Fruit fly (Drosophila melanogaster): ENCODE measurements around the gene ndl.
A peak's percentile ranks its signal among the peaks of the same experiment; 100 is the strongest.

The ndl gene

DNA sequence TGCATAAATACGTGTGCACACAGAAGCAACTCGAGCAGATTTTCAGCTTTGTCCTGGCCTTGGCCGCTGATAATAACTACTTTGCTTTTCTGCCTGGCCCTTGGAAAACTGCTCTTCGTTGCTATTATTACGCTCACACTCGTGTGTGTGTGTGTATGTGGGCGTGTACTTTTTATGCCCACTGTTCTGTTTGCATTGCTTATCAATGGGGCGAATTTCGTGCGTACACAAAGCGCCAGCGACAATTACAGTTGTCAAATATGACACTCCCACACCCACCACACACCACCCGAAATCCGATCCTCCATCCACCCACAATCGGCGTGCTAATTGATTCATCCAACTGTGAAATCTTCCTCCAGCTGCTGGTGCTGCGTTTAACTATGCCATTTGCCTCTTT lies 9.5 kb upstream of the ndl start (continued):
- TF ChIP-seq Six4 (GFP tag; optimal IDR thresholded peaks at IDR 0.05) (no peak), Ada2b (GFP tag; IDR thresholded peaks at IDR 0.05) (peak; percentile 37; the same call in 1 of the 2 replicates), CG15011 (GFP tag; optimal IDR thresholded peaks at IDR 0.05) (peak; percentile 9), Atf-2 (GFP tag; optimal IDR thresholded peaks at IDR 0.05) (no peak), CG6272 (GFP tag; IDR thresholded peaks at IDR 0.05) (no peak), Atf6 (GFP tag; IDR thresholded peaks at IDR 0.05) (peak; percentile 50), hkb (optimal IDR thresholded peaks at IDR 0.05) (no peak), hkb (GFP tag; IDR thresholded peaks at IDR 0.05) (peak; percentile 60), Asciz (GFP tag; optimal IDR thresholded peaks at IDR 0.05) (no peak), CG15073 (GFP tag; optimal IDR thresholded peaks at IDR 0.05) (no peak), Nf-YC (tag; optimal IDR thresholded peaks at IDR 0.05) (no peak), CG2875 (GFP tag; optimal IDR thresholded peaks at IDR 0.05) (peak; percentile 15), eyg (GFP tag; optimal IDR thresholded peaks at IDR 0.05) (no peak), CG30403 (GFP tag; optimal IDR thresholded peaks at IDR 0.05) (no peak), Dad (GFP tag; optimal IDR thresholded peaks at IDR 0.05) (no peak), ERR (GFP tag; optimal IDR thresholded peaks at IDR 0.05) (no peak), seq (GFP tag; IDR thresholded peaks at IDR 0.05) (peak; percentile 37; the same call in 1 of the 2 replicates), MBD-R2 (GFP tag; IDR thresholded peaks at IDR 0.05) (peak; percentile 19; the same call in 1 of the 2 replicates), Hmx (GFP tag; optimal IDR thresholded peaks at IDR 0.05) (no peak), zfh1 (GFP tag; IDR thresholded peaks at IDR 0.05) (peak; percentile 43; the same call in 1 of the 3 replicates), mam (GFP tag; optimal IDR thresholded peaks at IDR 0.05) (no peak), CG13424 (tag; optimal IDR thresholded peaks at IDR 0.05) (no peak), CG4820 (GFP tag; optimal IDR thresholded peaks at IDR 0.05) (no peak), usp (GFP tag; optimal IDR thresholded peaks at IDR 0.05) (no peak), tap (tag; optimal IDR thresholded peaks at IDR 0.05) (no peak), otp (GFP tag; IDR thresholded peaks at IDR 0.05) (peak; percentile 52; the same call in 1 of the 3 replicates), CG9797 (GFP tag; optimal IDR thresholded peaks at IDR 0.05) (no peak), psq (GFP tag; optimal IDR thresholded peaks at IDR 0.05) (no peak), CG1233 (GFP tag; optimal IDR thresholded peaks at IDR 0.05) (peak; percentile 17), insv (GFP tag; optimal IDR thresholded peaks at IDR 0.05) (no peak), Mad (GFP tag; optimal IDR thresholded peaks at IDR 0.05) (no peak), CG12219 (GFP tag; optimal IDR thresholded peaks at IDR 0.05) (no peak), CG5180 (GFP tag; optimal IDR thresholded peaks at IDR 0.05) (peak; percentile 0), lbe (GFP tag; optimal IDR thresholded peaks at IDR 0.05) (no peak), CG42726 (GFP tag; IDR thresholded peaks at IDR 0.05; ENCODE audit: partially characterized antibody) (no peak), CG3995 (GFP tag; optimal IDR thresholded peaks at IDR 0.05) (no peak), MESR4 (GFP tag; optimal IDR thresholded peaks at IDR 0.05) (no peak), CG11696 (GFP tag; IDR thresholded peaks at IDR 0.05) (no peak), ATbp (GFP tag; optimal IDR thresholded peaks at IDR 0.05) (peak; percentile 62), Camta (GFP tag; optimal IDR thresholded peaks at IDR 0.05) (no peak), CG13296 (GFP tag; optimal IDR thresholded peaks at IDR 0.05) (peak; percentile 24), CG7745 (tag; optimal IDR thresholded peaks at IDR 0.05) (no peak), CG31441 (GFP tag; IDR thresholded peaks at IDR 0.05) (no peak), CG11723 (GFP tag; optimal IDR thresholded peaks at IDR 0.05) (peak; percentile 10), NfI (GFP tag; optimal IDR thresholded peaks at IDR 0.05) (no peak), ci (GFP tag; IDR thresholded peaks at IDR 0.05) (peak; percentile 74), CG8290 (GFP tag; optimal IDR thresholded peaks at IDR 0.05) (no peak), CG8290 (tag; optimal IDR thresholded peaks at IDR 0.05) (peak in 1 of 2 experiments; percentile 53), ranshi (GFP tag; IDR thresholded peaks at IDR 0.05) (no peak; the same call in 1 of the 2 replicates), Opbp (GFP tag; IDR thresholded peaks at IDR 0.05; ENCODE audit: partially characterized antibody) (no peak), HmgZ (tag; optimal IDR thresholded peaks at IDR 0.05) (no peak), Mes4 (GFP tag; optimal IDR thresholded peaks at IDR 0.05) (no peak), Med (GFP tag) (peak; percentile 76)

All from whole organism, embryonic.